Fruit fly (Drosophila melanogaster) whole organism: ENCODE results near the gene CG45122.

ENCODE experiments used
- CG8478 ChIP-seq: fragments of >200 bp; optimal IDR thresholded peaks from 2 replicates; lab custom pipeline; 2018; ENCODE audit warnings: inconsistent platforms
- psq ChIP-seq: fragments of >200 bp; optimal IDR thresholded peaks from 2 replicates; lab custom pipeline; 2017

DNA sequence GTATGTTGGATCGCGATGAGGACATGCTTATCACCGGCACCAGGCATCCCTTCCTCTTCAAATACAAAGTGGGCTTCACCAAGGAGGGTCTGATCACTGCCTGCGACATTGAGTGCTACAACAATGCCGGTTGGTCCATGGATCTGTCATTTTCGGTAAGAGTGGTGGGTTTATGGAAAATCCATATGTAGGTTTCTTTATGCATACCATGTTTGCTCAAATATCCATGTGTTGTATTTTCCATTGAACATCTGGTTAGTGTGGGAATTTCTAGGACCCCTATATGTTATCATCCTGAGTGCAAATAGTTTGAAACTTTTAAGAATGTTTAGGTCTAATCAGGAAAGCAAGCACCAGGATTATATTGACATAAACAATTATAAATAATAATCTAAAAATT lies 7.9 kb upstream of the CG45122 start:
- TF ChIP-seq psq (lab: Kevin White, UChicago) (no peak), CG8478 (lab: Kevin White, UChicago) (no peak)
